Worm (Caenorhabditis elegans): ENCODE results near the gene irld-7.
A peak's percentile ranks its signal among the peaks of the same experiment; 100 is the strongest.

irld-7 gene

DNA sequence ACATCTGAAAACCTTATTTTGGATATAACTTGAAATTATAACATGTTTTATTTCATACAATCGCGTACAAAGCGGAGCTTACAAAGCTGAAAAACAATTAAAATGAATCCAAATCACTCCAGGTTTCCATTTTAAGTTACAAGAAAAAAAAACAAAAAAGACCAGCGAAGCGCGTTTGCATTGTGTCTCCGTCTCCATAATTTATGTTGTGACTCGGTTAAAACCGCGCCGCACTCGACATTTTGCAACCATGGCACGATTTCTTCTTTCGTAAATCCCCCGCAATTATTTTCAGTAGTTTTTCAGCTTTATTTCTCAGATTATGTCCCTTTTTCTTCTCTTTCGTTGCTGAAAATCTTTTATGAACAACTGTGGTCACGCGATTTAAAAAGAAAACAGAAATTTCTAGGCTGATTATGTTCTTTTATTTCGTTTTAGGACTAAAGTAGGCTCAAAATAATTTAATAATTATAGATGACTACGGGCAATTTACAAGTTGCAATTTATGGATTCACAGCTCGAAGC, 4.7 kb upstream of the irld-7 start, which contains the start of the genes F38A5.2 and dnj-11 (continued):
- no peak for TF ChIP-seq mab-9 (GFP tag; IDR thresholded peaks at IDR 0.05)
- TF ChIP-seq sptf-1 (tag; optimal IDR thresholded peaks at IDR 0.05) = no peak
- peak; percentile 60 for TF ChIP-seq F16B12.6 (tag; optimal IDR thresholded peaks at IDR 0.05)
- peak; percentile 85 for TF ChIP-seq swsn-7 (tag; optimal IDR thresholded peaks at IDR 0.05)
- TF ChIP-seq ama-1 (optimal IDR thresholded peaks at IDR 0.05) = no peak
- TF ChIP-seq lin-14 (GFP tag; optimal IDR thresholded peaks at IDR 0.05) = peak; percentile 89
- TF ChIP-seq blmp-1 (tag; optimal IDR thresholded peaks at IDR 0.05) = peak; percentile 72
- peak; percentile 86 for TF ChIP-seq tbx-2 (tag; optimal IDR thresholded peaks at IDR 0.05)
- TF ChIP-seq mef-2 (tag; optimal IDR thresholded peaks at IDR 0.05) = no peak
- TF ChIP-seq jun-1 (tag; optimal IDR thresholded peaks at IDR 0.05) = peak; percentile 69
- peak; percentile 75 for TF ChIP-seq dsc-1 (tag; optimal IDR thresholded peaks at IDR 0.05)
- peak; percentile 42 for TF ChIP-seq sox-4 (tag; optimal IDR thresholded peaks at IDR 0.05)
- no peak for TF ChIP-seq pqm-1 (tag; optimal IDR thresholded peaks at IDR 0.05)
- peak; percentile 37 for TF ChIP-seq elt-2 (tag; optimal IDR thresholded peaks at IDR 0.05)
- peak; percentile 19 for TF ChIP-seq nhr-84 (tag; optimal IDR thresholded peaks at IDR 0.05)
- peak in 2 of 6 experiments; percentile 64 to 89 for TF ChIP-seq elt-3 (tag; optimal IDR thresholded peaks at IDR 0.05)
- peak; percentile 86 for TF ChIP-seq xbp-1 (tag; optimal IDR thresholded peaks at IDR 0.05)
- peak; percentile 90 for TF ChIP-seq unc-130 (tag; optimal IDR thresholded peaks at IDR 0.05)
- TF ChIP-seq ceh-8 (GFP tag; optimal IDR thresholded peaks at IDR 0.05) = no peak
- TF ChIP-seq vab-15 (tag; optimal IDR thresholded peaks at IDR 0.05) = peak; percentile 55
- TF ChIP-seq pax-3 (tag; optimal IDR thresholded peaks at IDR 0.05) = peak; percentile 48
- TF ChIP-seq Y116A8C.19 (tag; optimal IDR thresholded peaks at IDR 0.05; ENCODE audit: borderline replicate concordance) = no peak
- TF ChIP-seq tlp-1 (tag; optimal IDR thresholded peaks at IDR 0.05) = no peak
- TF ChIP-seq snu-23 (GFP tag; optimal IDR thresholded peaks at IDR 0.05) = peak; percentile 91
- peak; percentile 26 for TF ChIP-seq pag-3 (tag; optimal IDR thresholded peaks at IDR 0.05; ENCODE audit: borderline replicate concordance, insufficient read depth)
- peak; percentile 28 for TF ChIP-seq C04F5.9 (tag; optimal IDR thresholded peaks at IDR 0.05)
- TF ChIP-seq efl-1 (optimal IDR thresholded peaks at IDR 0.05) = peak; percentile 88 to 90
- TF ChIP-seq efl-1 (GFP tag; optimal IDR thresholded peaks at IDR 0.05 in 1 of 2) = peak; percentile 83 to 98
- TF ChIP-seq unc-30 (tag; optimal IDR thresholded peaks at IDR 0.05) = no peak
- TF ChIP-seq C16A3.4 (tag; optimal IDR thresholded peaks at IDR 0.05) = peak; percentile 86
- TF ChIP-seq irx-1 (tag; optimal IDR thresholded peaks at IDR 0.05) = peak; percentile 75
- no peak for TF ChIP-seq alr-1 (tag; optimal IDR thresholded peaks at IDR 0.05; ENCODE audit: borderline replicate concordance)
- TF ChIP-seq lin-35 (GFP tag; optimal IDR thresholded peaks at IDR 0.05) = peak; percentile 86 to 91
- peak; percentile 70 to 93 (median 80) for TF ChIP-seq ceh-82 (tag; optimal IDR thresholded peaks at IDR 0.05)
- TF ChIP-seq nhr-77 (tag; optimal IDR thresholded peaks at IDR 0.05) = peak; percentile 77
- peak; percentile 59 for TF ChIP-seq lin-39 (tag; optimal IDR thresholded peaks at IDR 0.05)
- peak; percentile 52 for TF ChIP-seq nhr-237 (tag; optimal IDR thresholded peaks at IDR 0.05)
- TF ChIP-seq aly-2 (tag; optimal IDR thresholded peaks at IDR 0.05) = peak; percentile 85
- TF ChIP-seq hlh-4 (tag; optimal IDR thresholded peaks at IDR 0.05) = no peak
- peak; percentile 7 for TF ChIP-seq sup-37 (GFP tag; optimal IDR thresholded peaks at IDR 0.05)

DNA sequence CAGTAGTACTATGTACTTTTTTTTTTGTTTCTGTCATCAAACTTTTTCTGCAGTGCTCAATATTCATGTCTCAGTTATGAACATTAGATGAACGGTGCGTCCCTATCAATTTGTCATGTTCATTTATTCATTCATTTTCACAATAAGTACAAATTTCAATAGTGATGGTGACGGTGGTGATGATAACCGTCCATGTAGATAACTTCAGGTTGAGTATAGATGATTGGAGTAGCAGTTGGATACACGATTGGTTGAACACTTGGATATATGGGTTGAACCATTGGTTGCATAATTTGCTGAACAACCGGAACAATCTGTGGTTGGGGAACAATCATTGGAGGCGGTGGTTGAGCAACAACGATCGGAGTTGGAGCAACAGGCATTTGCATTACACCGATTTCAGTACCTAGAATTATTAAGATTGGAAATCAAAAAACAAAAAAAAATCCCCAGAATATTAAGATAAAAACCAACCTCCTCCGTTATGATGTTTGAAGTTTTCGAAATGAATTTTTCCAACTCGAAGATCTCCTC, 2.0 kb upstream of the irld-7 start:
- TF ChIP-seq ets-5 (GFP tag; IDR thresholded peaks at IDR 0.05) (no peak), unc-98 (GFP tag; IDR thresholded peaks at IDR 0.05) (no peak), unc-62 (GFP tag; optimal IDR thresholded peaks at IDR 0.05) (no peak), C04F5.9 (tag; optimal IDR thresholded peaks at IDR 0.05) (no peak), unc-86 (tag; optimal IDR thresholded peaks at IDR 0.05) (no peak), C34B4.2 (tag; optimal IDR thresholded peaks at IDR 0.05) (no peak), mef-2 (tag; optimal IDR thresholded peaks at IDR 0.05) (no peak), lir-3 (tag; optimal IDR thresholded peaks at IDR 0.05; ENCODE audit: poor library complexity) (no peak)

All from whole organism, L1 larva.